Worm (Caenorhabditis elegans) whole organism, L1 larva: ENCODE data around the gene srd-1.

ENCODE experiments used
- alr-1 ChIP-seq: fragments of 200-800 bp; sonication (Bioruptor generic); optimal IDR thresholded peaks from 2 replicates; lab custom pipeline; 2018; ENCODE audit warnings: borderline replicate concordance, mild to moderate bottlenecking, missing genetic modification characterization, missing compliant biosample characterization
- dpl-1 ChIP-seq, 3 experiments: fragments of 150-350 bp in 2 of 3; sonication (generic microtip) in 1 of 3; optimal IDR thresholded peaks; 2 replicates each; lab custom pipeline; 2014 to 2017; ENCODE audit warnings: missing biosample characterization in 3 of 3, missing genetic modification characterization in 3 of 3, missing genetic modification reagents in 3 of 3
- fos-1 ChIP-seq: fragments of 150-350 bp; optimal IDR thresholded peaks from 2 replicates; lab custom pipeline; 2014; ENCODE audit warnings: missing biosample characterization, missing genetic modification characterization
- mdl-1 ChIP-seq, 2 experiments: fragments of 150-350 bp; optimal IDR thresholded peaks; 2 replicates each; lab custom pipeline; 2014 to 2017; ENCODE audit warnings: missing biosample characterization in 2 of 2, missing genetic modification characterization in 2 of 2, inconsistent platforms in 1 of 2
- nhr-12 ChIP-seq: sonication (generic microtip); optimal IDR thresholded peaks from 2 replicates; lab custom pipeline; 2017; ENCODE audit warnings: missing biosample characterization, missing genetic modification characterization
- nhr-90 ChIP-seq: sonication (generic microtip); optimal IDR thresholded peaks from 2 replicates; lab custom pipeline; 2016; ENCODE audit warnings: mild to moderate bottlenecking, missing genetic modification characterization, missing compliant biosample characterization; ENCODE audit not compliant: poor library complexity
- snpc-4 ChIP-seq: fragments of 150-350 bp; optimal IDR thresholded peaks from 2 replicates; lab custom pipeline; 2014; ENCODE audit warnings: missing biosample characterization, missing genetic modification characterization
- unc-62 ChIP-seq: fragments of 150-350 bp; optimal IDR thresholded peaks from 2 replicates; lab custom pipeline; 2014; ENCODE audit warnings: missing biosample characterization, missing genetic modification reagents, missing genetic modification characterization
- ztf-11 ChIP-seq, 2 experiments: sonication (generic microtip); optimal IDR thresholded peaks; 2 replicates each; lab custom pipeline; 2016 to 2017; ENCODE audit warnings: missing genetic modification characterization in 2 of 2, missing biosample characterization in 1 of 2, missing compliant biosample characterization in 1 of 2

ce11 chrII:10222577-10222976 is 40.0 kb upstream of the srd-1 start, which contains the start of gene plc-3:
- TF ChIP-seq nhr-90 (tag; lab: Kevin White, UChicago) (no peak), fos-1 (no peak), unc-62 (no peak), mdl-1 (tag; optimal IDR thresholded peaks at IDR 0.05; lab: Kevin White, UChicago) (no peak), nhr-12 (tag; lab: Kevin White, UChicago) (no peak), snpc-4 (tag; lab: Kevin White, UChicago) (no peak), dpl-1 (GFP tag; optimal IDR thresholded peaks at IDR 0.05; lab: Kevin White, UChicago) (no peak), ztf-11 (tag; optimal IDR thresholded peaks at IDR 0.05; lab: Kevin White, UChicago) (no peak), alr-1 (tag; lab: Kevin White, UChicago) (no peak)
